Fruit fly (Drosophila melanogaster): ENCODE results near the gene mthl15.

Gene mthl15

dm6 chr2L:10278658-10279057 is 40.5 kb upstream of the mthl15 start, which contains the start of gene Utx (continued):
- peak; percentile 5 for TF ChIP-seq CG8290 (GFP tag; optimal IDR thresholded peaks at IDR 0.05)
- TF ChIP-seq CG8290 (tag; optimal IDR thresholded peaks at IDR 0.05) = no peak
- no peak for TF ChIP-seq ken (GFP tag; IDR thresholded peaks at IDR 0.05)
- TF ChIP-seq BtbVII (GFP tag; optimal IDR thresholded peaks at IDR 0.05) = no peak
- TF ChIP-seq Mrtf (GFP tag; IDR thresholded peaks at IDR 0.05) = no peak
- no peak for TF ChIP-seq CG14441 (GFP tag; IDR thresholded peaks at IDR 0.05)
- peak; percentile 74 for TF ChIP-seq Dll (GFP tag; IDR thresholded peaks at IDR 0.05; ENCODE audit: partially characterized antibody)
- no peak for TF ChIP-seq Six4 (GFP tag; optimal IDR thresholded peaks at IDR 0.05)
- no peak for TF ChIP-seq seq (GFP tag; IDR thresholded peaks at IDR 0.05)
- TF ChIP-seq Aef1 (GFP tag; IDR thresholded peaks at IDR 0.05) = no peak
- TF ChIP-seq CG32532 (GFP tag; IDR thresholded peaks at IDR 0.05) = no peak
- TF ChIP-seq CG8478 (optimal IDR thresholded peaks at IDR 0.05) = no peak
- TF ChIP-seq nau (GFP tag; optimal IDR thresholded peaks at IDR 0.05) = no peak
- TF ChIP-seq Eip74EF (GFP tag; optimal IDR thresholded peaks at IDR 0.05) = no peak
- no peak for TF ChIP-seq danr (GFP tag; IDR thresholded peaks at IDR 0.05)
- no peak for TF ChIP-seq D19B (GFP tag; optimal IDR thresholded peaks at IDR 0.05)
- peak; percentile 50 for TF ChIP-seq Ets97D (GFP tag; optimal IDR thresholded peaks at IDR 0.05)
- peak; percentile 71 for TF ChIP-seq Myb (GFP tag; optimal IDR thresholded peaks at IDR 0.05)
- TF ChIP-seq H2.0 (GFP tag; IDR thresholded peaks at IDR 0.05) = no peak
- no peak for TF ChIP-seq pho (GFP tag; optimal IDR thresholded peaks at IDR 0.05)
- TF ChIP-seq CG10431 (GFP tag; optimal IDR thresholded peaks at IDR 0.05) = no peak
- TF ChIP-seq schlank (tag; optimal IDR thresholded peaks at IDR 0.05) = no peak
- no peak for TF ChIP-seq sob (GFP tag; IDR thresholded peaks at IDR 0.05)
- TF ChIP-seq Dip3 (GFP tag; optimal IDR thresholded peaks at IDR 0.05) = no peak
- no peak for TF ChIP-seq CG7556 (GFP tag; optimal IDR thresholded peaks at IDR 0.05)
- TF ChIP-seq CG31388 (GFP tag; optimal IDR thresholded peaks at IDR 0.05) = no peak
- TF ChIP-seq CG4617 (GFP tag; optimal IDR thresholded peaks at IDR 0.05; ENCODE audit: borderline replicate concordance) = peak; percentile 55
- no peak for TF ChIP-seq tin (GFP tag; optimal IDR thresholded peaks at IDR 0.05)
- no peak for TF ChIP-seq pnt (GFP tag; optimal IDR thresholded peaks at IDR 0.05)
- TF ChIP-seq kah (GFP tag; optimal IDR thresholded peaks at IDR 0.05) = no peak
- peak; percentile 33; the same call in 1 of the 2 replicates for TF ChIP-seq MBD-R2 (GFP tag; IDR thresholded peaks at IDR 0.05)
- no peak for TF ChIP-seq Nf-YC (tag; optimal IDR thresholded peaks at IDR 0.05)
- TF ChIP-seq Pdp1 (GFP tag; optimal IDR thresholded peaks at IDR 0.05) = no peak
- no peak for TF ChIP-seq Tbp (GFP tag; optimal IDR thresholded peaks at IDR 0.05)
- TF ChIP-seq bab2 (GFP tag; optimal IDR thresholded peaks at IDR 0.05) = no peak
- no peak for TF ChIP-seq jumu (GFP tag; optimal IDR thresholded peaks at IDR 0.05)
- TF ChIP-seq Scr (GFP tag; IDR thresholded peaks at IDR 0.05; ENCODE audit: partially characterized antibody) = peak; percentile 80
- peak; percentile 92 for TF ChIP-seq knrl (GFP tag; IDR thresholded peaks at IDR 0.05; ENCODE audit: partially characterized antibody)
- no peak for TF ChIP-seq tgo (GFP tag; IDR thresholded peaks at IDR 0.05)
- no peak for TF ChIP-seq unpg (GFP tag; optimal IDR thresholded peaks at IDR 0.05)
- TF ChIP-seq Opbp (GFP tag; IDR thresholded peaks at IDR 0.05; ENCODE audit: partially characterized antibody) = peak; percentile 92
- peak; percentile 23; the same call in 1 of the 3 replicates for TF ChIP-seq Dbx (GFP tag; IDR thresholded peaks at IDR 0.05)
- TF ChIP-seq unc-4 (GFP tag; IDR thresholded peaks at IDR 0.05; ENCODE audit: partially characterized antibody) = peak; percentile 75
- TF ChIP-seq CG34224 (GFP tag; IDR thresholded peaks at IDR 0.05; ENCODE audit: partially characterized antibody) = peak; percentile 81
- TF ChIP-seq C15 (GFP tag; IDR thresholded peaks at IDR 0.05) = no peak
- TF ChIP-seq Spps (tag; optimal IDR thresholded peaks at IDR 0.05) = no peak
- peak; percentile 1 for TF ChIP-seq CG30403 (GFP tag; optimal IDR thresholded peaks at IDR 0.05)
- TF ChIP-seq dm (GFP tag; optimal IDR thresholded peaks at IDR 0.05) = no peak
- peak; percentile 45 for TF ChIP-seq CG12659 (GFP tag; optimal IDR thresholded peaks at IDR 0.05)
- peak; percentile 61 for TF ChIP-seq gro (GFP tag; optimal IDR thresholded peaks at IDR 0.05)
- no peak for TF ChIP-seq CG7745 (tag; optimal IDR thresholded peaks at IDR 0.05)
- TF ChIP-seq Deaf1 (tag; optimal IDR thresholded peaks at IDR 0.05) = no peak

Measured in whole organism, embryonic.